Worm (Caenorhabditis elegans): ENCODE results near the gene ksr-1.
A peak's percentile ranks its signal among the peaks of the same experiment; 100 is the strongest.

Gene ksr-1

ce11 chrX:8274869-8275268 lies at the start of gene ksr-1:
Gene ksr-1 (plus strand): TSS chrX:8275169.
- TF ChIP-seq nhr-12 (tag; optimal IDR thresholded peaks at IDR 0.05), result no peak
- no peak for TF ChIP-seq M03D4.4 (tag; optimal IDR thresholded peaks at IDR 0.05)
- TF ChIP-seq sem-2 (GFP tag; optimal IDR thresholded peaks at IDR 0.05), result no peak
- TF ChIP-seq unc-39 (tag; optimal IDR thresholded peaks at IDR 0.05), result no peak
- no peak for TF ChIP-seq nhr-237 (tag; optimal IDR thresholded peaks at IDR 0.05)
- no peak for TF ChIP-seq cnd-1 (tag; optimal IDR thresholded peaks at IDR 0.05)
- no peak for TF ChIP-seq flh-1 (GFP tag; optimal IDR thresholded peaks at IDR 0.05)
- TF ChIP-seq mep-1 (tag; optimal IDR thresholded peaks at IDR 0.05), result no peak
- TF ChIP-seq pha-4 (tag; optimal IDR thresholded peaks at IDR 0.05), result no peak
- no peak for TF ChIP-seq lin-13 (tag; optimal IDR thresholded peaks at IDR 0.05)
- TF ChIP-seq tbx-8 (GFP tag; optimal IDR thresholded peaks at IDR 0.05), result no peak

- TF ChIP-seq zip-8 (tag; optimal IDR thresholded peaks at IDR 0.05) (peak; percentile 37), ztf-11 (tag; optimal IDR thresholded peaks at IDR 0.05) (no peak)
Measured at ce11 chrX:8229221-8229620, 45.7 kb upstream of the ksr-1 start.

- TF ChIP-seq unc-62 (GFP tag; optimal IDR thresholded peaks at IDR 0.05) (no peak), sem-2 (GFP tag; optimal IDR thresholded peaks at IDR 0.05) (no peak), drap-1 (GFP tag; optimal IDR thresholded peaks at IDR 0.05) (no peak), ces-1 (GFP tag; optimal IDR thresholded peaks at IDR 0.05) (no peak), blmp-1 (tag; optimal IDR thresholded peaks at IDR 0.05) (no peak), mls-2 (tag; optimal IDR thresholded peaks at IDR 0.05) (no peak)
Measured at ce11 chrX:8230579-8230978, 44.4 kb upstream of the ksr-1 start.

- TF ChIP-seq elt-1 (tag; optimal IDR thresholded peaks at IDR 0.05; ENCODE audit: borderline replicate concordance, insufficient read depth), result no peak
- no peak for TF ChIP-seq lin-32 (GFP tag; optimal IDR thresholded peaks at IDR 0.05)
- TF ChIP-seq nhr-2 (tag; optimal IDR thresholded peaks at IDR 0.05), result no peak
- no peak for TF ChIP-seq bed-3 (GFP tag; optimal IDR thresholded peaks at IDR 0.05)
- no peak for TF ChIP-seq elt-3 (tag; optimal IDR thresholded peaks at IDR 0.05)
- TF ChIP-seq drap-1 (GFP tag; optimal IDR thresholded peaks at IDR 0.05), result peak; percentile 6
- no peak for TF ChIP-seq flh-1 (GFP tag; optimal IDR thresholded peaks at IDR 0.05)
- TF ChIP-seq ham-2 (GFP tag; optimal IDR thresholded peaks at IDR 0.05), result peak; percentile 4
- no peak for TF ChIP-seq nhr-28 (tag; optimal IDR thresholded peaks at IDR 0.05)
- TF ChIP-seq sptf-1 (tag; optimal IDR thresholded peaks at IDR 0.05), result no peak
- no peak for TF ChIP-seq M03D4.4 (tag; optimal IDR thresholded peaks at IDR 0.05)
- peak; percentile 16 for TF ChIP-seq unc-62 (GFP tag; optimal IDR thresholded peaks at IDR 0.05)
- TF ChIP-seq nhr-237 (tag; optimal IDR thresholded peaks at IDR 0.05), result peak; percentile 44
- TF ChIP-seq tbx-8 (GFP tag; optimal IDR thresholded peaks at IDR 0.05), result no peak
- TF ChIP-seq ces-1 (GFP tag; optimal IDR thresholded peaks at IDR 0.05), result peak; percentile 48
- TF ChIP-seq hlh-1 (tag; optimal IDR thresholded peaks at IDR 0.05), result peak; percentile 81
- no peak for TF ChIP-seq sem-2 (GFP tag; optimal IDR thresholded peaks at IDR 0.05)
- TF ChIP-seq nhr-76 (tag; optimal IDR thresholded peaks at IDR 0.05), result no peak
- peak; percentile 57 for TF ChIP-seq pha-4 (tag; optimal IDR thresholded peaks at IDR 0.05)
- TF ChIP-seq mab-5 (tag; optimal IDR thresholded peaks at IDR 0.05), result no peak
- TF ChIP-seq unc-39 (tag; optimal IDR thresholded peaks at IDR 0.05), result no peak
- TF ChIP-seq unc-120 (tag; optimal IDR thresholded peaks at IDR 0.05; ENCODE audit: poor library complexity, severe bottlenecking), result peak; percentile 53
- TF ChIP-seq snpc-4 (tag; optimal IDR thresholded peaks at IDR 0.05), result no peak
- peak; percentile 2 for TF ChIP-seq cnd-1 (tag; optimal IDR thresholded peaks at IDR 0.05)
- no peak for TF ChIP-seq lin-13 (tag; optimal IDR thresholded peaks at IDR 0.05)
- TF ChIP-seq ztf-11 (tag; optimal IDR thresholded peaks at IDR 0.05), result no peak
- TF ChIP-seq blmp-1 (tag; optimal IDR thresholded peaks at IDR 0.05), result peak; percentile 56
- TF ChIP-seq ceh-83 (GFP tag; optimal IDR thresholded peaks at IDR 0.05), result no peak
- no peak for TF ChIP-seq mep-1 (tag; optimal IDR thresholded peaks at IDR 0.05)
Measured at ce11 chrX:8231858-8232257, 43.1 kb upstream of the ksr-1 start, which contains the start of gene K02A6.3. Gene K02A6.3 (minus strand): TSS chrX:8231931.

ce11 chrX:8233554-8233953 lies 41.4 kb upstream of the ksr-1 start:
- TF ChIP-seq ham-2 (GFP tag; optimal IDR thresholded peaks at IDR 0.05) (no peak), ces-1 (GFP tag; optimal IDR thresholded peaks at IDR 0.05) (no peak), tbx-8 (GFP tag; optimal IDR thresholded peaks at IDR 0.05) (no peak), snpc-4 (tag; optimal IDR thresholded peaks at IDR 0.05) (no peak), nhr-12 (tag; optimal IDR thresholded peaks at IDR 0.05) (no peak), unc-39 (tag; optimal IDR thresholded peaks at IDR 0.05) (no peak), lin-13 (tag; optimal IDR thresholded peaks at IDR 0.05) (no peak), bed-3 (GFP tag; optimal IDR thresholded peaks at IDR 0.05) (no peak), ceh-43 (GFP tag; optimal IDR thresholded peaks at IDR 0.05) (no peak), ceh-39 (tag; optimal IDR thresholded peaks at IDR 0.05) (no peak), sptf-1 (tag; optimal IDR thresholded peaks at IDR 0.05) (no peak), ztf-11 (tag; optimal IDR thresholded peaks at IDR 0.05) (no peak), nhr-237 (tag; optimal IDR thresholded peaks at IDR 0.05) (no peak), elt-1 (tag; optimal IDR thresholded peaks at IDR 0.05; ENCODE audit: borderline replicate concordance, insufficient read depth) (no peak), flh-1 (GFP tag; optimal IDR thresholded peaks at IDR 0.05) (no peak), blmp-1 (tag; optimal IDR thresholded peaks at IDR 0.05) (no peak), unc-62 (GFP tag; optimal IDR thresholded peaks at IDR 0.05) (no peak), mab-5 (tag; optimal IDR thresholded peaks at IDR 0.05) (no peak), lin-32 (GFP tag; optimal IDR thresholded peaks at IDR 0.05) (no peak)

Measured in whole organism, mixed stage, embryonic.